Worm (Caenorhabditis elegans) whole organism, late embryonic: ENCODE data around the gene dao-2.

Source experiments
- K09A11.1 ChIP-seq: sonication (generic microtip); optimal IDR thresholded peaks from 2 replicates; lab custom pipeline; 2017; ENCODE audit warnings: antibody characterized with exemption, mild to moderate bottlenecking, missing genetic modification characterization, missing compliant biosample characterization; ENCODE audit not compliant: insufficient read depth
- ama-1 ChIP-seq: fragments of 150-350 bp; optimal IDR thresholded peaks from 2 replicates; lab custom pipeline; 2014
- nhr-11 ChIP-seq: fragments of 150-350 bp; optimal IDR thresholded peaks from 2 replicates; lab custom pipeline; 2014; ENCODE audit warnings: missing biosample characterization, missing genetic modification characterization
- rnt-1 ChIP-seq: sonication (generic microtip); optimal IDR thresholded peaks from 2 replicates; lab custom pipeline; 2016; ENCODE audit warnings: missing genetic modification characterization, missing compliant biosample characterization
- sox-4 ChIP-seq: sonication (generic microtip); optimal IDR thresholded peaks from 2 replicates; lab custom pipeline; 2017; ENCODE audit warnings: mild to moderate bottlenecking, missing genetic modification characterization, inconsistent platforms, missing compliant biosample characterization

DNA sequence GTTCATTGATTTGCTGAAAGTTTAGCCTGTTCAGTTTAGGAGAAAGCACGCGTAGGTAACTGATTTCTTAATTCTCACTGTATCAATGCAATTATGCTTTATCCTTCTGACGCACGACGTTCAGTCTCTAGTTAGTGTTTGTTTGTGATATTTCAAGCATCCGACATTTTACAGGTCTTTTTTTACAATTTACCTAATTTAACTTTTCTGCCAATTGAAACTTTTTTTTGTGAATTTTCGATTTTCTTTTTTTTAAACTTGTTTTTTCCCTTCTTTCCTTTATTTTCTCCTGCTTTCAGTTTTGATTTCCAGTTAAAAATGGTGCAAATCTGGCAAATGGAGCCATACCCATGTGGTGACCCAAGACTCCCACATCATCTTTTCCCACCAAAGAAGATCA, 12.0 kb upstream of the dao-2 start, which contains the start of gene K07E1.1:
- no peak for TF ChIP-seq K09A11.1 (tag; lab: Kevin White, UChicago)
- no peak for TF ChIP-seq sox-4 (tag; lab: Kevin White, UChicago)
- no peak for TF ChIP-seq rnt-1
- TF ChIP-seq nhr-11 (tag; lab: Kevin White, UChicago) = no peak
- TF ChIP-seq ama-1 (lab: Kevin White, UChicago) = no peak
